Worm (Caenorhabditis elegans): ENCODE data around the gene F13E9.15.

The F13E9.15 gene

DNA sequence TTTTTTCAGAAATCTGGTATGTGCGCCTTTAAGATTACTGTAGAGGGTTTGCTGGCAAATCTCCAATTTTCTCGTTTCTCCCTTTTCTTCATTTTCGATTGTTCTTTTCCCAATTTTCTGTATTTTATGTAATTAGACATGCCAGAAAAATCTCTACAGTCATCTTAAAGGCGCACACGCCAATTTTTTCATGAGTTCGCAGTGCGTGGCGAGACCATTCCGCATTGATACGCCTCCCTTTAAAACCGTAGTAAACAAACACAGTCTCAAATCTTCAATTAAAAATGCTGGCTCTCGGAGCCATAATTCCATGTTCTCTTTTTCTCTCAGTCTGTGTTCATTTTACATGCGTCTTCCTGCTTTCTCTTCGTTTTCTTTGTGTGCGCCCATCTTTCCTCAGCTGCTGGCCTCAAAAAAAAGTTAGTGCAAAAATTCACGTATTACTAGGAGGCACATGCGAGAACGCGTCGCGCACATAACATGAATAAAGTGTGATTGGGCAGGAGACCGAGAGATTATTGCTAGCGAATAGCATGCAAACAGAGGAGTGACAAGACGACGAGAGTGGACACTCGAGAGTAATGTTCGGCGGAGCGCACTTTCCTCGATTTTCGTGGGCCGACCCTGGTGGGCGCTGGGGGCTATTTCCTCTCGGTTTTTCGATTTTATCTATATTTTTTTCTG lies 29.3 kb upstream of the F13E9.15 start (continued):
- TF ChIP-seq Y67H2A.10 (GFP tag; conservative IDR thresholded peaks at IDR 0.05) (no peak), egrh-3 (GFP tag; IDR thresholded peaks at IDR 0.05) (no peak), nhr-90 (tag; optimal IDR thresholded peaks at IDR 0.05) (peak; percentile 16), ztf-22 (GFP tag; optimal IDR thresholded peaks at IDR 0.05) (no peak), die-1 (tag; optimal IDR thresholded peaks at IDR 0.05) (no peak), attf-5 (GFP tag; optimal IDR thresholded peaks at IDR 0.05) (peak; percentile 89), tlf-1 (GFP tag; optimal IDR thresholded peaks at IDR 0.05) (no peak), hlh-26 (GFP tag; conservative IDR thresholded peaks at IDR 0.05) (no peak), ceh-27 (GFP tag; optimal IDR thresholded peaks at IDR 0.05) (peak; percentile 87), aptf-3 (GFP tag; IDR thresholded peaks at IDR 0.05) (no peak), Y53G8AR.9 (GFP tag; conservative IDR thresholded peaks at IDR 0.05) (no peak), efl-1 (GFP tag; optimal IDR thresholded peaks at IDR 0.05) (no peak), mes-4 (tag; optimal IDR thresholded peaks at IDR 0.05) (no peak), ztf-3 (GFP tag; optimal IDR thresholded peaks at IDR 0.05) (no peak), C06A6.2 (GFP tag; conservative IDR thresholded peaks at IDR 0.05) (no peak), F33H1.4 (GFP tag; IDR thresholded peaks at IDR 0.05) (peak; percentile 92), bed-2 (GFP tag; IDR thresholded peaks at IDR 0.05) (no peak), lin-35 (GFP tag; optimal IDR thresholded peaks at IDR 0.05) (peak in 1 of 3 experiments; percentile 28), lir-1 (GFP tag; conservative IDR thresholded peaks at IDR 0.05) (peak; percentile 74; the same call in 1 of the 2 replicates), rcor-1 (GFP tag; IDR thresholded peaks at IDR 0.05) (no peak), snpc-1.1 (tag; optimal IDR thresholded peaks at IDR 0.05; ENCODE audit: insufficient read depth) (no peak), lin-54 (GFP tag; optimal IDR thresholded peaks at IDR 0.05) (peak; percentile 46), cebp-1 (GFP tag; IDR thresholded peaks at IDR 0.05) (no peak), cebp-1 (tag; optimal IDR thresholded peaks at IDR 0.05) (peak; percentile 78), egl-44 (GFP tag; IDR thresholded peaks at IDR 0.05) (no peak), unc-130 (GFP tag; optimal IDR thresholded peaks at IDR 0.05) (no peak), ztf-6 (GFP tag; IDR thresholded peaks at IDR 0.05) (no peak), ccch-3 (GFP tag; optimal IDR thresholded peaks at IDR 0.05) (no peak), nhr-27 (tag; optimal IDR thresholded peaks at IDR 0.05) (no peak), F57C9.4 (tag; optimal IDR thresholded peaks at IDR 0.05) (no peak), F52B5.7 (tag; optimal IDR thresholded peaks at IDR 0.05) (no peak), dpff-1 (tag; optimal IDR thresholded peaks at IDR 0.05) (no peak), snpc-4 (GFP tag; optimal IDR thresholded peaks at IDR 0.05) (no peak), snpc-4 (tag; optimal IDR thresholded peaks at IDR 0.05) (peak in 3 of 4 experiments; percentile 29 to 65 (median 39)), lsl-1 (GFP tag; optimal IDR thresholded peaks at IDR 0.05) (peak; percentile 93), F22D6.2 (tag; optimal IDR thresholded peaks at IDR 0.05) (no peak), hmg-20 (GFP tag; IDR thresholded peaks at IDR 0.05) (no peak), athp-1 (tag; optimal IDR thresholded peaks at IDR 0.05) (no peak), nhr-120 (GFP tag; IDR thresholded peaks at IDR 0.05) (no peak), lsy-27 (tag; optimal IDR thresholded peaks at IDR 0.05; ENCODE audit: borderline replicate concordance, insufficient read depth) (no peak), bed-1 (GFP tag; IDR thresholded peaks at IDR 0.05) (no peak), madf-10 (tag; optimal IDR thresholded peaks at IDR 0.05) (peak; percentile 44), dpl-1 (GFP tag; optimal IDR thresholded peaks at IDR 0.05) (no peak), rpc-1 (optimal IDR thresholded peaks at IDR 0.05) (no peak), rpc-1 (tag; optimal IDR thresholded peaks at IDR 0.05) (no peak), unc-62 (GFP tag; optimal IDR thresholded peaks at IDR 0.05) (no peak), Y95B8A.8 (GFP tag; IDR thresholded peaks at IDR 0.05) (no peak), ama-1 (optimal IDR thresholded peaks at IDR 0.05) (no peak), ama-1 (GFP tag; optimal IDR thresholded peaks at IDR 0.05) (no peak), tbp1 (GFP tag; optimal IDR thresholded peaks at IDR 0.05) (peak; percentile 38)
